Fruit fly (Drosophila melanogaster) whole organism, embryonic: Measurements from ENCODE around the gene TrpRS.

ENCODE experiments used
- BtbVII ChIP-seq: fragments of 200-800 bp; sonication (Bioruptor generic); optimal IDR thresholded peaks from 3 replicates; lab custom pipeline; 2017; ENCODE audit warnings: missing biosample characterization, mild to moderate bottlenecking, missing genetic modification characterization
- C15 ChIP-seq: fragments of 200-800 bp; sonication (Bioruptor generic); IDR thresholded peaks from 3 replicates; pipeline ENCODE4 v1.3.6; 2022; ENCODE audit warnings: missing biosample characterization, missing genetic modification characterization
- CG1024 ChIP-seq: fragments of 200-800 bp; sonication (Bioruptor generic); IDR thresholded peaks from 2 replicates; pipeline ENCODE4 v1.3.6; 2022; ENCODE audit warnings: missing biosample characterization, missing genetic modification characterization
- CG10321 ChIP-seq: fragments of 200-800 bp; sonication (Bioruptor generic); IDR thresholded peaks from 2 replicates; pipeline ENCODE4 v1.3.6; 2022; ENCODE audit warnings: missing biosample characterization, missing genetic modification characterization
- CG10462 ChIP-seq: fragments of 200-800 bp; sonication (Bioruptor generic); optimal IDR thresholded peaks from 2 replicates; lab custom pipeline; 2016; ENCODE audit warnings: missing biosample characterization, missing genetic modification characterization
- CG10543 ChIP-seq: fragments of 200-800 bp; sonication (Bioruptor generic); optimal IDR thresholded peaks from 3 replicates; lab custom pipeline; 2017; ENCODE audit warnings: missing biosample characterization, mild to moderate bottlenecking, missing genetic modification characterization, moderate library complexity
- CG12769 ChIP-seq: fragments of 200-800 bp; sonication (Bioruptor generic); optimal IDR thresholded peaks from 2 replicates; lab custom pipeline; 2019; ENCODE audit warnings: missing biosample characterization, mild to moderate bottlenecking, missing genetic modification characterization, moderate library complexity
- CG13424 ChIP-seq: fragments of 200-800 bp; sonication (Bioruptor generic); optimal IDR thresholded peaks from 2 replicates; lab custom pipeline; 2019; ENCODE audit warnings: missing biosample characterization, mild to moderate bottlenecking, missing genetic modification characterization, moderate library complexity
- CG14014 ChIP-seq: fragments of 200-800 bp; sonication (Bioruptor generic); IDR thresholded peaks from 2 replicates; pipeline ENCODE4 v1.3.6; 2022; ENCODE audit warnings: missing biosample characterization, missing genetic modification characterization
- CG14050 ChIP-seq: fragments of 200-800 bp; sonication (Bioruptor generic); IDR thresholded peaks from 3 replicates; pipeline ENCODE4 v1.3.6; 2022; ENCODE audit warnings: missing biosample characterization, missing genetic modification characterization
- CG14667 ChIP-seq: fragments of 200-800 bp; sonication (Bioruptor generic); IDR thresholded peaks from 2 replicates; pipeline ENCODE4 v1.3.6; 2022; ENCODE audit warnings: missing biosample characterization, missing genetic modification characterization
- CG1602 ChIP-seq: fragments of 200-800 bp; sonication (Bioruptor generic); optimal IDR thresholded peaks from 3 replicates; lab custom pipeline; 2016; ENCODE audit warnings: missing biosample characterization, missing genetic modification characterization
- CG17186 ChIP-seq: fragments of 200-800 bp; sonication (Bioruptor generic); optimal IDR thresholded peaks from 3 replicates; lab custom pipeline; 2017; ENCODE audit warnings: missing biosample characterization, missing genetic modification reagents, missing genetic modification characterization
- CG17328 ChIP-seq: fragments of 200-800 bp; sonication (Bioruptor generic); IDR thresholded peaks from 2 replicates; pipeline ENCODE4 v1.3.6; 2022; ENCODE audit warnings: missing biosample characterization, missing genetic modification characterization
- CG2120 ChIP-seq: fragments of 200-800 bp; sonication (Bioruptor generic); optimal IDR thresholded peaks from 3 replicates; lab custom pipeline; 2016; ENCODE audit warnings: missing biosample characterization, missing genetic modification characterization
- CG2889 ChIP-seq: fragments of 200-800 bp; sonication (Bioruptor generic); IDR thresholded peaks from 3 replicates; pipeline ENCODE4 v1.3.6; 2022; ENCODE audit warnings: missing biosample characterization, missing genetic modification characterization
- CG31441 ChIP-seq: fragments of 200-800 bp; sonication (Bioruptor generic); IDR thresholded peaks from 2 replicates; pipeline ENCODE4 v1.3.6; 2022; ENCODE audit warnings: missing biosample characterization, missing genetic modification characterization
- CG32772 ChIP-seq: fragments of 200-800 bp; sonication (Bioruptor generic); IDR thresholded peaks from 2 replicates; pipeline ENCODE4 v1.3.6; 2022; ENCODE audit warnings: missing biosample characterization, missing genetic modification characterization
- CG3847 ChIP-seq: fragments of 200-800 bp; sonication (Bioruptor generic); IDR thresholded peaks from 2 replicates; pipeline ENCODE4 v1.3.6; 2022; ENCODE audit warnings: missing biosample characterization, missing genetic modification characterization
- CG7987 ChIP-seq: fragments of 200-800 bp; sonication (Bioruptor generic); optimal IDR thresholded peaks from 2 replicates; lab custom pipeline; 2018; ENCODE audit warnings: missing biosample characterization, mild to moderate bottlenecking, missing genetic modification characterization, moderate library complexity
- CG8281 ChIP-seq: fragments of 200-800 bp; sonication (Bioruptor generic); optimal IDR thresholded peaks from 2 replicates; lab custom pipeline; 2018; ENCODE audit warnings: missing biosample characterization, mild to moderate bottlenecking, missing genetic modification characterization, moderate library complexity
- CG8388 ChIP-seq: fragments of 200-800 bp; sonication (Bioruptor generic); optimal IDR thresholded peaks from 2 replicates; lab custom pipeline; 2019; ENCODE audit warnings: missing biosample characterization, mild to moderate bottlenecking, missing genetic modification characterization, moderate library complexity
- CG9437 ChIP-seq: fragments of 200-800 bp; sonication (Bioruptor generic); optimal IDR thresholded peaks from 2 replicates; lab custom pipeline; 2018; ENCODE audit warnings: missing biosample characterization, mild to moderate bottlenecking, missing genetic modification characterization
- D ChIP-seq, 2 experiments: fragments of 200-800 bp in 1 of 2; fragments of >200 bp in 1 of 2; sonication (Bioruptor generic) in 1 of 2; optimal IDR thresholded peaks; 2 replicates in 1 of 2; 3 replicates in 1 of 2; lab custom pipeline; 2017; ENCODE audit warnings: mild to moderate bottlenecking in 1 of 2, missing biosample characterization in 1 of 2, missing genetic modification characterization in 1 of 2, missing genetic modification reagents in 1 of 2
- Dfd ChIP-seq, 2 experiments: fragments of >200 bp; optimal IDR thresholded peaks; 2 replicates each; lab custom pipeline; 2017; ENCODE audit warnings: missing biosample characterization in 2 of 2, missing genetic modification characterization in 2 of 2
- Drgx ChIP-seq: fragments of 200-800 bp; sonication (Bioruptor generic); IDR thresholded peaks from 2 replicates; pipeline ENCODE4 v1.3.6; 2022; ENCODE audit warnings: missing biosample characterization, missing genetic modification characterization
- E2f2 ChIP-seq: fragments of 200-800 bp; sonication (Bioruptor generic); IDR thresholded peaks from 2 replicates; pipeline ENCODE4 v1.3.6; 2022; ENCODE audit warnings: missing biosample characterization, missing genetic modification characterization
- HLH3B ChIP-seq: fragments of 200-800 bp; sonication (Bioruptor generic); IDR thresholded peaks from 2 replicates; pipeline ENCODE4 v1.3.6; 2022; ENCODE audit warnings: missing biosample characterization, missing genetic modification characterization
- HLHmδ ChIP-seq: fragments of 200-800 bp; sonication (Bioruptor generic); optimal IDR thresholded peaks from 2 replicates; lab custom pipeline; 2018; ENCODE audit warnings: missing biosample characterization, mild to moderate bottlenecking, missing genetic modification characterization, moderate library complexity
- Hand ChIP-seq: fragments of 200-800 bp; sonication (Bioruptor generic); optimal IDR thresholded peaks from 2 replicates; lab custom pipeline; 2017; ENCODE audit warnings: mild to moderate bottlenecking, missing biosample characterization, missing genetic modification reagents, missing genetic modification characterization
- Med ChIP-seq: fragments of 200-800 bp; sonication (Bioruptor generic); peaks from one replicate; lab custom pipeline; 2016; ENCODE audit warnings: missing biosample characterization, missing genetic modification characterization, mild to moderate bottlenecking, inconsistent platforms, moderate library complexity
- Meics ChIP-seq: fragments of 200-800 bp; sonication (Bioruptor generic); optimal IDR thresholded peaks from 2 replicates; lab custom pipeline; 2017; ENCODE audit warnings: missing biosample characterization, mild to moderate bottlenecking, missing genetic modification characterization
- Ravus ChIP-seq: fragments of 200-800 bp; sonication (Bioruptor generic); IDR thresholded peaks from 2 replicates; pipeline ENCODE4 v1.3.6; 2022; ENCODE audit warnings: missing biosample characterization, missing genetic modification characterization
- Sox100B ChIP-seq: fragments of 200-800 bp; sonication (Bioruptor generic); optimal IDR thresholded peaks from 3 replicates; lab custom pipeline; 2018; ENCODE audit warnings: missing biosample characterization, mild to moderate bottlenecking, missing genetic modification characterization
- ase ChIP-seq: fragments of 200-800 bp; sonication (Bioruptor generic); IDR thresholded peaks from 3 replicates; pipeline ENCODE4 v1.3.6; 2022; ENCODE audit warnings: missing biosample characterization, missing genetic modification characterization
- crp ChIP-seq, 2 experiments: fragments of 200-800 bp; sonication (Bioruptor generic); optimal IDR thresholded peaks; 2 replicates in 1 of 2; 3 replicates in 1 of 2; lab custom pipeline; 2017; ENCODE audit warnings: missing biosample characterization in 2 of 2, missing genetic modification characterization in 2 of 2, mild to moderate bottlenecking in 1 of 2, moderate library complexity in 1 of 2
- dm ChIP-seq: fragments of 200-800 bp; sonication (Bioruptor generic); optimal IDR thresholded peaks from 3 replicates; lab custom pipeline; 2016; ENCODE audit warnings: missing biosample characterization, missing genetic modification characterization
- dpn ChIP-seq, 2 experiments: fragments of 200-800 bp; sonication (Bioruptor generic); optimal IDR thresholded peaks; 3 replicates each; lab custom pipeline; 2016; ENCODE audit warnings: missing biosample characterization in 2 of 2, missing genetic modification characterization in 2 of 2
- eve ChIP-seq, 2 experiments: fragments of >200 bp; optimal IDR thresholded peaks; 2 replicates each; lab custom pipeline; 2017; ENCODE audit warnings: missing biosample characterization in 2 of 2, missing genetic modification characterization in 2 of 2
- gem ChIP-seq: fragments of 200-800 bp; sonication (Bioruptor generic); optimal IDR thresholded peaks from 2 replicates; lab custom pipeline; 2019; ENCODE audit warnings: missing biosample characterization, mild to moderate bottlenecking, missing genetic modification characterization, moderate library complexity
- hth ChIP-seq: fragments of >200 bp; optimal IDR thresholded peaks from 2 replicates; lab custom pipeline; 2017; ENCODE audit warnings: inconsistent platforms
- mam ChIP-seq: fragments of 200-800 bp; sonication (Bioruptor generic); optimal IDR thresholded peaks from 3 replicates; lab custom pipeline; 2016; ENCODE audit warnings: missing biosample characterization, missing genetic modification characterization
- nau ChIP-seq: fragments of 200-800 bp; sonication (Bioruptor generic); optimal IDR thresholded peaks from 3 replicates; lab custom pipeline; 2017; ENCODE audit warnings: missing biosample characterization, mild to moderate bottlenecking, missing genetic modification characterization, missing genetic modification reagents
- org-1 ChIP-seq: fragments of 200-800 bp; sonication (Bioruptor generic); optimal IDR thresholded peaks from 2 replicates; lab custom pipeline; 2017; ENCODE audit warnings: missing biosample characterization, missing genetic modification characterization
- so ChIP-seq: fragments of 200-800 bp; sonication (Bioruptor generic); IDR thresholded peaks from 3 replicates; pipeline ENCODE4 v1.3.6; 2022; ENCODE audit warnings: missing biosample characterization, missing genetic modification characterization
- sug ChIP-seq: fragments of 200-800 bp; optimal IDR thresholded peaks from 2 replicates; lab custom pipeline; 2019; ENCODE audit warnings: missing biosample characterization, mild to moderate bottlenecking, missing genetic modification characterization, moderate library complexity
- unpg ChIP-seq: fragments of 200-800 bp; sonication (Bioruptor generic); optimal IDR thresholded peaks from 3 replicates; lab custom pipeline; 2018; ENCODE audit warnings: missing biosample characterization, mild to moderate bottlenecking, missing genetic modification characterization, moderate library complexity
- vfl ChIP-seq: fragments of 200-800 bp; sonication (Bioruptor generic); optimal IDR thresholded peaks from 2 replicates; lab custom pipeline; 2016; ENCODE audit warnings: missing biosample characterization, missing genetic modification characterization
- vnd ChIP-seq: fragments of 200-800 bp; sonication (Bioruptor generic); IDR thresholded peaks from 3 replicates; pipeline ENCODE4 v1.3.6; 2022; ENCODE audit warnings: missing biosample characterization, missing genetic modification characterization; ENCODE audit not compliant: partially characterized antibody
- zen ChIP-seq: fragments of 200-800 bp; sonication (Bioruptor generic); optimal IDR thresholded peaks from 3 replicates; lab custom pipeline; 2018; ENCODE audit warnings: missing biosample characterization, mild to moderate bottlenecking, missing genetic modification characterization, moderate library complexity

TrpRS gene

DNA sequence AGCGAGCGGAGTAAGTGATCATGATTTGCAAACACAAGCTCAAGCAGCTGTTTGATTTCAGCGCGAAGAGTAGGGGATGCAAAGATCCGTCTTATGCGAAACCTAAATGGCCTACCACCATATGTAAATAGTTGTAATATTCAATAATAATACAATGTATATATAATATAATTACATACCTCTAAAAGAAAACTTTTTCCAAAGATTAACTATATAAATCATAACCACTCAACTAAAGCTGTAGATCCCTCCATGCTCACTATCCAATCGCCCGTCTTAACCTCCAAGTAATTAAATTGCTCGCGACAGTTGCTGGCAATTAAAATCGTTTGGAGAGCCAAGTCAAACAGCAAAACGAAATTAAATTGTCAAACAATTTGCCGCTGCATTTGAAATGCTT lies 39.4 kb downstream of the TrpRS start (continued):
- no peak for TF ChIP-seq nau (GFP tag; lab: Kevin White, UChicago)
- TF ChIP-seq CG13424 (tag; lab: Kevin White, UChicago) = peak; percentile 73
- TF ChIP-seq CG7987 (GFP tag; lab: Kevin White, UChicago) = no peak
- TF ChIP-seq zen (tag; lab: Kevin White, UChicago) = peak; percentile 25
- TF ChIP-seq CG9437 (GFP tag; lab: Kevin White, UChicago) = peak; percentile 44
- peak; percentile 83 for TF ChIP-seq CG31441
- peak; percentile 64 for TF ChIP-seq CG17328 (GFP tag; lab: Robert Waterston, UW)
- no peak for TF ChIP-seq Hand (GFP tag; lab: Kevin White, UChicago)
- peak; percentile 49 for TF ChIP-seq org-1 (GFP tag; lab: Kevin White, UChicago)
- TF ChIP-seq CG8388 (GFP tag; lab: Kevin White, UChicago) = peak; percentile 33
- TF ChIP-seq eve (GFP tag; optimal IDR thresholded peaks at IDR 0.05; lab: Kevin White, UChicago) = peak in 1 of 2 experiments; percentile 62
- no peak for TF ChIP-seq hth (lab: Kevin White, UChicago)
- peak; percentile 67 for TF ChIP-seq CG14667 (GFP tag; lab: Robert Waterston, UW)
- peak; percentile 79 for TF ChIP-seq CG2120
- TF ChIP-seq vfl (GFP tag; lab: Kevin White, UChicago) = peak; percentile 32
- no peak for TF ChIP-seq D (optimal IDR thresholded peaks at IDR 0.05; lab: Kevin White, UChicago)
- peak; percentile 6 for TF ChIP-seq D (GFP tag; optimal IDR thresholded peaks at IDR 0.05; lab: Kevin White, UChicago)
- peak; percentile 51 for TF ChIP-seq Ravus (GFP tag; lab: Robert Waterston, UW)
- TF ChIP-seq E2f2 (GFP tag; lab: Robert Waterston, UW) = peak; percentile 50; the same call in 1 of the 2 replicates
- peak; percentile 11 for TF ChIP-seq CG8281
- TF ChIP-seq HLHmδ (GFP tag; lab: Kevin White, UChicago) = no peak
- peak; percentile 76 for TF ChIP-seq HLH3B
- TF ChIP-seq CG10543 (GFP tag; lab: Kevin White, UChicago) = no peak
- peak; percentile 95 for TF ChIP-seq Drgx (GFP tag; lab: Robert Waterston, UW)
- TF ChIP-seq CG32772 (GFP tag; lab: Robert Waterston, UW) = peak; percentile 26; the same call in 1 of the 2 replicates
- no peak for TF ChIP-seq Dfd (GFP tag; optimal IDR thresholded peaks at IDR 0.05; lab: Kevin White, UChicago)
- peak; percentile 63 for TF ChIP-seq CG1602 (GFP tag; lab: Kevin White, UChicago)
- TF ChIP-seq so = peak; percentile 63; the same call in 1 of the 3 replicates
- TF ChIP-seq CG10321 (GFP tag; lab: Robert Waterston, UW) = no peak
- peak; percentile 24 for TF ChIP-seq mam (GFP tag; lab: Kevin White, UChicago)
- TF ChIP-seq dpn (GFP tag; optimal IDR thresholded peaks at IDR 0.05; lab: Kevin White, UChicago) = peak in 1 of 2 experiments; percentile 75
- TF ChIP-seq ase (GFP tag; lab: Robert Waterston, UW) = peak; percentile 73; the same call in 2 of the 3 replicates
- peak; percentile 89 for TF ChIP-seq gem (tag; lab: Kevin White, UChicago)
- TF ChIP-seq CG14014 (GFP tag; lab: Robert Waterston, UW) = peak; percentile 74
- TF ChIP-seq CG17186 (GFP tag; lab: Kevin White, UChicago) = no peak
- TF ChIP-seq CG12769 (tag; lab: Kevin White, UChicago) = no peak
- peak; percentile 77 for TF ChIP-seq unpg (GFP tag; lab: Kevin White, UChicago)
- 0 out of 3 replicates have a peak, but pooled peaks have one; percentile 30 for TF ChIP-seq C15 (GFP tag; lab: Robert Waterston, UW)
- TF ChIP-seq CG1024 (GFP tag; lab: Robert Waterston, UW) = peak; percentile 35; the same call in 1 of the 2 replicates
- TF ChIP-seq dm (GFP tag; lab: Kevin White, UChicago) = no peak
- peak; percentile 83 for TF ChIP-seq Med (GFP tag; lab: Kevin White, UChicago)
- TF ChIP-seq CG14050 (GFP tag; lab: Robert Waterston, UW) = peak; percentile 69; the same call in 2 of the 3 replicates
- TF ChIP-seq Meics = peak; percentile 89
- TF ChIP-seq BtbVII = peak; percentile 63
- TF ChIP-seq sug (tag; lab: Kevin White, UChicago) = no peak
- TF ChIP-seq crp (GFP tag; optimal IDR thresholded peaks at IDR 0.05; lab: Kevin White, UChicago) = peak in 1 of 2 experiments; percentile 23
- TF ChIP-seq CG3847 (GFP tag; lab: Robert Waterston, UW) = peak; percentile 71
- TF ChIP-seq CG10462 = peak; percentile 56
- TF ChIP-seq CG2889 (GFP tag; lab: Robert Waterston, UW) = peak; percentile 58; the same call in 2 of the 3 replicates
- TF ChIP-seq Sox100B (GFP tag; lab: Kevin White, UChicago) = peak; percentile 80
- no peak for TF ChIP-seq vnd (GFP tag; lab: Robert Waterston, UW)
